Fruit fly (Drosophila melanogaster): ENCODE data around the gene Akap200.

Akap200 gene

dm6 chr2L:8437176-8437575, 21.7 kb downstream of the Akap200 start, which contains the start of the genes D12 and Chrac-14 (continued):
- no peak for TF ChIP-seq dan (GFP tag; IDR thresholded peaks at IDR 0.05)
- peak; percentile 9; the same call in 1 of the 2 replicates for TF ChIP-seq Bgb (GFP tag; IDR thresholded peaks at IDR 0.05; ENCODE audit: partially characterized antibody)
- TF ChIP-seq CG10959 (GFP tag; IDR thresholded peaks at IDR 0.05) = no peak
- TF ChIP-seq p53 (GFP tag; optimal IDR thresholded peaks at IDR 0.05) = no peak
- no peak for TF ChIP-seq Fer1 (GFP tag; optimal IDR thresholded peaks at IDR 0.05)
- TF ChIP-seq CG2129 (GFP tag; IDR thresholded peaks at IDR 0.05; ENCODE audit: partially characterized antibody) = no peak
- peak; percentile 54 for TF ChIP-seq Myb (GFP tag; optimal IDR thresholded peaks at IDR 0.05)
- TF ChIP-seq Dad (GFP tag; optimal IDR thresholded peaks at IDR 0.05) = no peak
- no peak for TF ChIP-seq disco-r (GFP tag; optimal IDR thresholded peaks at IDR 0.05)
- TF ChIP-seq lab (GFP tag; optimal IDR thresholded peaks at IDR 0.05) = no peak
- peak; percentile 29; the same call in 1 of the 3 replicates for TF ChIP-seq row (GFP tag; IDR thresholded peaks at IDR 0.05)
- peak; percentile 18 for TF ChIP-seq CG8089 (GFP tag; optimal IDR thresholded peaks at IDR 0.05)
- TF ChIP-seq bab2 (GFP tag; optimal IDR thresholded peaks at IDR 0.05) = no peak
- TF ChIP-seq E2f2 (GFP tag; IDR thresholded peaks at IDR 0.05) = peak; percentile 73
- peak; percentile 18 for TF ChIP-seq HmgZ (tag; optimal IDR thresholded peaks at IDR 0.05)
- no peak for TF ChIP-seq CG7963 (GFP tag; IDR thresholded peaks at IDR 0.05; ENCODE audit: partially characterized antibody)
- TF ChIP-seq CG16863 (GFP tag; optimal IDR thresholded peaks at IDR 0.05) = no peak
- no peak for TF ChIP-seq danr (GFP tag; IDR thresholded peaks at IDR 0.05)
- no peak for TF ChIP-seq slou (GFP tag; optimal IDR thresholded peaks at IDR 0.05)
- peak; percentile 93 for TF ChIP-seq CG10267 (tag; optimal IDR thresholded peaks at IDR 0.05)
- TF ChIP-seq CG3847 (GFP tag; IDR thresholded peaks at IDR 0.05) = peak; percentile 65
- peak; percentile 15 for TF ChIP-seq B-H2 (GFP tag; optimal IDR thresholded peaks at IDR 0.05)
- TF ChIP-seq CG7839 (tag; optimal IDR thresholded peaks at IDR 0.05) = no peak
- no peak for TF ChIP-seq croc (GFP tag; conservative IDR thresholded peaks at IDR 0.05)
- peak; percentile 37; the same call in 1 of the 2 replicates for TF ChIP-seq H2.0 (GFP tag; IDR thresholded peaks at IDR 0.05)
- no peak for TF ChIP-seq CG12942 (GFP tag; optimal IDR thresholded peaks at IDR 0.05)
- TF ChIP-seq Gsc (GFP tag; IDR thresholded peaks at IDR 0.05) = no peak
- TF ChIP-seq gfzf (GFP tag; optimal IDR thresholded peaks at IDR 0.05) = peak; percentile 1
- no peak for TF ChIP-seq CG14860 (GFP tag; IDR thresholded peaks at IDR 0.05; ENCODE audit: partially characterized antibody)
- no peak for TF ChIP-seq jigr1 (GFP tag; IDR thresholded peaks at IDR 0.05)
- TF ChIP-seq Hand (GFP tag; optimal IDR thresholded peaks at IDR 0.05) = no peak
- peak; percentile 36 for TF ChIP-seq jumu (GFP tag; optimal IDR thresholded peaks at IDR 0.05)
- no peak for TF ChIP-seq ATbp (GFP tag; optimal IDR thresholded peaks at IDR 0.05)
- TF ChIP-seq CG9932 (GFP tag; IDR thresholded peaks at IDR 0.05) = peak; percentile 39; the same call in 1 of the 2 replicates
- no peak for TF ChIP-seq CG16815 (GFP tag; optimal IDR thresholded peaks at IDR 0.05)
- TF ChIP-seq zfh2 (GFP tag; optimal IDR thresholded peaks at IDR 0.05) = peak; percentile 14
- TF ChIP-seq NC2β (GFP tag; optimal IDR thresholded peaks at IDR 0.05) = peak; percentile 11
- TF ChIP-seq CG11723 (GFP tag; optimal IDR thresholded peaks at IDR 0.05) = no peak
- TF ChIP-seq pnt (GFP tag; optimal IDR thresholded peaks at IDR 0.05) = no peak
- TF ChIP-seq Adf1 (GFP tag; IDR thresholded peaks at IDR 0.05) = 0 out of 2 replicates have a peak, but pooled peaks have one; percentile 16
- peak; percentile 11 for TF ChIP-seq luna (GFP tag; optimal IDR thresholded peaks at IDR 0.05)
- no peak for TF ChIP-seq CG4360 (GFP tag; IDR thresholded peaks at IDR 0.05)
- TF ChIP-seq Ssrp (tag; optimal IDR thresholded peaks at IDR 0.05) = no peak
- no peak for TF ChIP-seq CG13424 (tag; optimal IDR thresholded peaks at IDR 0.05)
- TF ChIP-seq CG12155 (GFP tag; optimal IDR thresholded peaks at IDR 0.05) = peak; percentile 21
- TF ChIP-seq CG5953 (GFP tag; IDR thresholded peaks at IDR 0.05) = no peak
- TF ChIP-seq dm (GFP tag; optimal IDR thresholded peaks at IDR 0.05) = peak; percentile 24
- TF ChIP-seq CG7786 (GFP tag; optimal IDR thresholded peaks at IDR 0.05) = peak; percentile 14
- no peak for TF ChIP-seq hb (GFP tag; IDR thresholded peaks at IDR 0.05; ENCODE audit: partially characterized antibody)
- TF ChIP-seq sqz (GFP tag; optimal IDR thresholded peaks at IDR 0.05) = no peak
- TF ChIP-seq sob (GFP tag; IDR thresholded peaks at IDR 0.05) = peak; percentile 69; the same call in 1 of the 2 replicates
- 0 out of 2 replicates have a peak, but pooled peaks have one; percentile 2 for TF ChIP-seq Rx (GFP tag; IDR thresholded peaks at IDR 0.05)

Data from whole organism, embryonic.